In the genomic region with DNA sequence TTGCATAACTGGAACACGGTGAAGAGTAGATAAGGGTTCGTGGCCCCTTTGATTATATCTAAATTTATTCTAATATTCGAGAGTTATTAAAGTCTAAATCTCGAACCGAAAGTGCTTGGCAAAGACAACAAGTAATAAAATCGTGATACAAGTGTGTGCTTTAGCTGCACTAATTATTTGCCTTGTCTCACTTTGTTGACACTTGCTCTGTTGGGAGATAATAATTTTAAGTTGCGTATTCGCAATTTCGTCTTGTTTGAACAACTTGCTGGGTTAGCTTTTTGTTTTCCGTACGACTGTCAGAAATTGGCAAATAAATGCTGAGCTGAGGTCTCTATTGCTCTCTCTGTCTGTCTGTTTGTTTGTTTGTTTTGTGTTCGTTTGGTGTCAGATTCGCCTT, we compare ENCODE assay signal across 4 fruit fly cellular contexts.
A peak's percentile ranks its signal among the peaks of the same experiment; 100 is the strongest.
TF ChIP-seq lines count a peak whose summit lies in the region.

No protein-coding gene starts in this region.

- TF ChIP-seq CTCF in whole organism, embryonic (GFP tag; optimal IDR thresholded peaks at IDR 0.05; lab: Kevin White, UChicago): no peak

TF ChIP-seq in whole organism, adult, 20 proteins besides CTCF, POLR2A, EP300 and RAD21:
- TF ChIP-seq tj (GFP tag; optimal IDR thresholded peaks at IDR 0.05; lab: Kevin White, UChicago): peak; percentile 4
- TF ChIP-seq CG33017 (tag; optimal IDR thresholded peaks at IDR 0.05; lab: Kevin White, UChicago): peak; percentile 2
- peak; percentile 39 for TF ChIP-seq CG7101 (tag; optimal IDR thresholded peaks at IDR 0.05; lab: Kevin White, UChicago)
- TF ChIP-seq Crg-1 (GFP tag; optimal IDR thresholded peaks at IDR 0.05; lab: Kevin White, UChicago): peak; percentile 63
- peak; percentile 30 for TF ChIP-seq Clk (GFP tag; optimal IDR thresholded peaks at IDR 0.05; lab: Kevin White, UChicago)
- peak; percentile 30 for TF ChIP-seq CG12768 (GFP tag; optimal IDR thresholded peaks at IDR 0.05; lab: Kevin White, UChicago)
- TF ChIP-seq CG7045 (GFP tag; optimal IDR thresholded peaks at IDR 0.05; lab: Kevin White, UChicago): peak; percentile 76
- TF ChIP-seq cic (GFP tag; optimal IDR thresholded peaks at IDR 0.05; lab: Kevin White, UChicago): peak; percentile 11
- TF ChIP-seq Mnt (GFP tag; optimal IDR thresholded peaks at IDR 0.05; lab: Kevin White, UChicago): peak; percentile 42
- TF ChIP-seq CG11617 (GFP tag; optimal IDR thresholded peaks at IDR 0.05; lab: Kevin White, UChicago): peak; percentile 64
- no peak for TF ChIP-seq kay (GFP tag; lab: Kevin White, UChicago; ENCODE audit: borderline replicate concordance)
- TF ChIP-seq CG1620 (GFP tag; optimal IDR thresholded peaks at IDR 0.05; lab: Kevin White, UChicago): no peak
- TF ChIP-seq CG5204 (GFP tag; optimal IDR thresholded peaks at IDR 0.05; lab: Kevin White, UChicago): no peak
- no peak for TF ChIP-seq CG14711 (tag; optimal IDR thresholded peaks at IDR 0.05; lab: Kevin White, UChicago)
TF ChIP-seq in whole organism, adult: peak in this region for 10.

TF ChIP-seq in whole organism, embryonic, 481 proteins besides CTCF, POLR2A, EP300 and RAD21 (continues in another document):
- TF ChIP-seq CG8388 (GFP tag; optimal IDR thresholded peaks at IDR 0.05; lab: Kevin White, UChicago) (no peak), CG9876 (GFP tag; optimal IDR thresholded peaks at IDR 0.05; lab: Kevin White, UChicago) (no peak), vnd (GFP tag; IDR thresholded peaks at IDR 0.05; lab: Robert Waterston, UW; ENCODE audit: partially characterized antibody) (no peak), unc-4 (GFP tag; IDR thresholded peaks at IDR 0.05; lab: Robert Waterston, UW; ENCODE audit: partially characterized antibody) (no peak), z (GFP tag; IDR thresholded peaks at IDR 0.05; lab: Robert Waterston, UW) (no peak), CG8290 (GFP tag; optimal IDR thresholded peaks at IDR 0.05; lab: Kevin White, UChicago) (no peak), CG8290 (tag; optimal IDR thresholded peaks at IDR 0.05; lab: Kevin White, UChicago) (peak in 1 of 2 experiments; percentile 29), lab (GFP tag; optimal IDR thresholded peaks at IDR 0.05; lab: Kevin White, UChicago) (peak; percentile 70), YL-1 (GFP tag; optimal IDR thresholded peaks at IDR 0.05; lab: Kevin White, UChicago) (no peak), CG6272 (GFP tag; IDR thresholded peaks at IDR 0.05; lab: Robert Waterston, UW) (no peak), trh (GFP tag; optimal IDR thresholded peaks at IDR 0.05; lab: Kevin White, UChicago) (no peak), schlank (tag; optimal IDR thresholded peaks at IDR 0.05; lab: Kevin White, UChicago) (no peak), ase (GFP tag; IDR thresholded peaks at IDR 0.05; lab: Robert Waterston, UW) (no peak), sc (optimal IDR thresholded peaks at IDR 0.05; lab: Kevin White, UChicago) (no peak), sc (GFP tag; optimal IDR thresholded peaks at IDR 0.05; lab: Kevin White, UChicago) (no peak), ftz-f1 (GFP tag; optimal IDR thresholded peaks at IDR 0.05; lab: Kevin White, UChicago) (no peak), CG2120 (GFP tag; optimal IDR thresholded peaks at IDR 0.05; lab: Kevin White, UChicago) (peak; percentile 6), Meics (GFP tag; optimal IDR thresholded peaks at IDR 0.05; lab: Kevin White, UChicago) (peak; percentile 2), grau (tag; optimal IDR thresholded peaks at IDR 0.05; lab: Kevin White, UChicago) (no peak), CG12071 (GFP tag; optimal IDR thresholded peaks at IDR 0.05; lab: Kevin White, UChicago) (peak; percentile 45), Hr78 (GFP tag; optimal IDR thresholded peaks at IDR 0.05; lab: Kevin White, UChicago) (no peak), twi (tag; optimal IDR thresholded peaks at IDR 0.05; lab: Kevin White, UChicago) (no peak), Asciz (GFP tag; optimal IDR thresholded peaks at IDR 0.05; lab: Kevin White, UChicago) (peak; percentile 14), CG18599 (GFP tag; optimal IDR thresholded peaks at IDR 0.05; lab: Kevin White, UChicago) (peak; percentile 64), ATbp (GFP tag; optimal IDR thresholded peaks at IDR 0.05; lab: Kevin White, UChicago) (peak; percentile 3)

TF ChIP-seq in whole organism, prepupa, 60 proteins besides CTCF, POLR2A, EP300 and RAD21:
- TF ChIP-seq salr (GFP tag; optimal IDR thresholded peaks at IDR 0.05; lab: Kevin White, UChicago) (no peak), CG11762 (GFP tag; optimal IDR thresholded peaks at IDR 0.05; lab: Kevin White, UChicago; ENCODE audit: insufficient read depth) (no peak), Eip75B (GFP tag; optimal IDR thresholded peaks at IDR 0.05; lab: Kevin White, UChicago) (no peak), fkh (GFP tag; optimal IDR thresholded peaks at IDR 0.05; lab: Kevin White, UChicago) (peak; percentile 78), Eip78C (GFP tag; lab: Kevin White, UChicago) (peak; percentile 38), vri (GFP tag; optimal IDR thresholded peaks at IDR 0.05; lab: Kevin White, UChicago) (peak; percentile 15), CG8119 (GFP tag; IDR thresholded peaks at IDR 0.05; lab: Robert Waterston, UW) (no peak)
TF ChIP-seq in whole organism, prepupa: peak in this region for 3.

TF ChIP-seq in whole organism, wandering third instar larva, 38 proteins besides CTCF, POLR2A, EP300 and RAD21:
- peak; percentile 73 for TF ChIP-seq h (GFP tag; optimal IDR thresholded peaks at IDR 0.05; lab: Kevin White, UChicago)
- no peak for TF ChIP-seq ey (GFP tag; optimal IDR thresholded peaks at IDR 0.05; lab: Kevin White, UChicago)
- TF ChIP-seq Rel (GFP tag; optimal IDR thresholded peaks at IDR 0.05; lab: Kevin White, UChicago): no peak
- no peak for TF ChIP-seq Rel (tag; optimal IDR thresholded peaks at IDR 0.05; lab: Kevin White, UChicago)
- no peak for TF ChIP-seq dsf (GFP tag; optimal IDR thresholded peaks at IDR 0.05; lab: Kevin White, UChicago; ENCODE audit: borderline replicate concordance)
- TF ChIP-seq tai (GFP tag; optimal IDR thresholded peaks at IDR 0.05; lab: Kevin White, UChicago): peak; percentile 7
- no peak for TF ChIP-seq dmrt93B (GFP tag; optimal IDR thresholded peaks at IDR 0.05; lab: Kevin White, UChicago)
- no peak for TF ChIP-seq Hr78 (GFP tag; optimal IDR thresholded peaks at IDR 0.05; lab: Kevin White, UChicago)
- peak in 1 of 2 experiments; percentile 38 for TF ChIP-seq foxo (GFP tag; optimal IDR thresholded peaks at IDR 0.05; lab: Kevin White, UChicago)
- TF ChIP-seq sv (GFP tag; optimal IDR thresholded peaks at IDR 0.05; lab: Kevin White, UChicago): no peak
- TF ChIP-seq dl (GFP tag; optimal IDR thresholded peaks at IDR 0.05; lab: Kevin White, UChicago; ENCODE audit: insufficient read depth in 1 of 2, partially characterized antibody in 2 of 2): no peak
- TF ChIP-seq Jra (GFP tag; optimal IDR thresholded peaks at IDR 0.05; lab: Kevin White, UChicago): peak; percentile 17
- TF ChIP-seq woc (GFP tag; optimal IDR thresholded peaks at IDR 0.05; lab: Kevin White, UChicago): no peak
- TF ChIP-seq Vsx2 (GFP tag; optimal IDR thresholded peaks at IDR 0.05; lab: Kevin White, UChicago; ENCODE audit: partially characterized antibody): no peak
- no peak for TF ChIP-seq CG32264 (GFP tag; optimal IDR thresholded peaks at IDR 0.05; lab: Kevin White, UChicago)
- TF ChIP-seq pan (optimal IDR thresholded peaks at IDR 0.05; lab: Kevin White, UChicago): no peak
- TF ChIP-seq Myc (optimal IDR thresholded peaks at IDR 0.05; lab: Kevin White, UChicago): no peak
- TF ChIP-seq jim (GFP tag; optimal IDR thresholded peaks at IDR 0.05; lab: Kevin White, UChicago): no peak
- TF ChIP-seq HLH106 (tag; optimal IDR thresholded peaks at IDR 0.05; lab: Kevin White, UChicago): no peak
- TF ChIP-seq Hnf4 (GFP tag; optimal IDR thresholded peaks at IDR 0.05; lab: Kevin White, UChicago): peak; percentile 47
- peak; percentile 71 for TF ChIP-seq Hr83 (GFP tag; optimal IDR thresholded peaks at IDR 0.05; lab: Kevin White, UChicago; ENCODE audit: poor library complexity, severe bottlenecking)
- TF ChIP-seq OdsH (GFP tag; optimal IDR thresholded peaks at IDR 0.05; lab: Kevin White, UChicago): peak; percentile 60
- TF ChIP-seq fru (GFP tag; optimal IDR thresholded peaks at IDR 0.05; lab: Kevin White, UChicago): peak; percentile 44
- no peak for TF ChIP-seq Sp1 (GFP tag; optimal IDR thresholded peaks at IDR 0.05; lab: Kevin White, UChicago)
- TF ChIP-seq br (GFP tag; optimal IDR thresholded peaks at IDR 0.05; lab: Kevin White, UChicago): peak; percentile 34
- peak; percentile 66 for TF ChIP-seq rgr (GFP tag; optimal IDR thresholded peaks at IDR 0.05; lab: Kevin White, UChicago)
- no peak for TF ChIP-seq Dfd (GFP tag; optimal IDR thresholded peaks at IDR 0.05; lab: Kevin White, UChicago)
- no peak for TF ChIP-seq Dif (GFP tag; optimal IDR thresholded peaks at IDR 0.05; lab: Kevin White, UChicago; ENCODE audit: partially characterized antibody)
- no peak for TF ChIP-seq lola (GFP tag; optimal IDR thresholded peaks at IDR 0.05; lab: Kevin White, UChicago)
